Worm (Caenorhabditis elegans): Measurements from ENCODE around the gene apy-1.
A peak's percentile ranks its signal among the peaks of the same experiment; 100 is the strongest.

The apy-1 gene

ce11 chrX:7546509-7546908 lies 23.0 kb downstream of the apy-1 start, which contains the start of gene col-174:
col-174 (plus strand) TSS chrX:7546809.
- TF ChIP-seq nhr-237 (tag; optimal IDR thresholded peaks at IDR 0.05) (no peak), lin-15B (tag; optimal IDR thresholded peaks at IDR 0.05) (no peak), nfya-1 (tag; optimal IDR thresholded peaks at IDR 0.05; ENCODE audit: insufficient read depth) (no peak), elt-2 (tag; optimal IDR thresholded peaks at IDR 0.05) (no peak), aly-2 (tag; optimal IDR thresholded peaks at IDR 0.05) (no peak), nhr-12 (tag; optimal IDR thresholded peaks at IDR 0.05) (no peak), zag-1 (tag; optimal IDR thresholded peaks at IDR 0.05) (no peak), unc-39 (tag; optimal IDR thresholded peaks at IDR 0.05) (no peak), ceh-82 (tag; optimal IDR thresholded peaks at IDR 0.05) (no peak), jun-1 (tag; optimal IDR thresholded peaks at IDR 0.05) (no peak), lin-39 (tag; optimal IDR thresholded peaks at IDR 0.05) (no peak), pha-4 (tag; optimal IDR thresholded peaks at IDR 0.05) (no peak), elt-3 (tag; optimal IDR thresholded peaks at IDR 0.05) (no peak), fkh-2 (tag; optimal IDR thresholded peaks at IDR 0.05) (no peak)

ce11 chrX:7541078-7541477 lies 28.4 kb downstream of the apy-1 start:
- TF ChIP-seq lin-15B (tag; optimal IDR thresholded peaks at IDR 0.05) (no peak), pha-4 (tag; optimal IDR thresholded peaks at IDR 0.05) (no peak), mdl-1 (tag; optimal IDR thresholded peaks at IDR 0.05) (no peak), hmg-11 (tag; optimal IDR thresholded peaks at IDR 0.05) (no peak), ceh-82 (tag; optimal IDR thresholded peaks at IDR 0.05) (no peak)

DNA sequence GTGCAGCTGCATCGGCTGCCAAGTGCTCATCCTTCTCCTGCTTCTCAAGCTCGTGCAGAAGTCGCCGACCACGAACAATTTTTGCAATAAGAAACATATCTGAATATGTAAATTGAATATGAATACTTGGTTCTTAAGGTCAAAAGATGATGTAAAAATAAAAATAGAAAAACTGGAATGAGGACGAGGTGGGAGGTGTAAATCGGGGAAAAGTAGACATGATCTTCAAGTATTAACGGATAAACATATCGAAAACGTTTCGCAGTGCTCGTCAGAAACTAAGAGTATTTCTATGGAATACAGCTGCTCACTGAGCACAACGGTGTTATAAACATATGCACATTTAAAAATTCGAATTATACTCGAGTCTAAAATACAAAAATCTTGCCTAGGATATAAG lies 29.5 kb downstream of the apy-1 start, which contains the start of gene glb-16:
glb-16 (minus strand) TSS at position 101 of the 400 bp plus-strand sequence.
- TF ChIP-seq mdl-1 (tag; optimal IDR thresholded peaks at IDR 0.05) (no peak), elt-3 (tag; optimal IDR thresholded peaks at IDR 0.05) (no peak)

- TF ChIP-seq elt-3 (tag; optimal IDR thresholded peaks at IDR 0.05) (no peak), fos-1 (tag; optimal IDR thresholded peaks at IDR 0.05) (no peak), nhr-23 (tag; optimal IDR thresholded peaks at IDR 0.05) (peak; percentile 98), unc-62 (GFP tag; optimal IDR thresholded peaks at IDR 0.05) (no peak), fkh-10 (GFP tag; optimal IDR thresholded peaks at IDR 0.05) (no peak), nhr-43 (tag; optimal IDR thresholded peaks at IDR 0.05; ENCODE audit: poor library complexity, severe bottlenecking) (peak; percentile 26), mdl-1 (tag; optimal IDR thresholded peaks at IDR 0.05) (no peak), zag-1 (tag; optimal IDR thresholded peaks at IDR 0.05) (no peak), egl-5 (tag; optimal IDR thresholded peaks at IDR 0.05) (no peak), egl-27 (tag; optimal IDR thresholded peaks at IDR 0.05) (no peak), elt-1 (tag; optimal IDR thresholded peaks at IDR 0.05) (no peak)
Observed at ce11 chrX:7537742-7538268, 31.7 kb downstream of the apy-1 start, which contains the start of gene dpy-7. dpy-7 (minus strand) TSS chrX:7537792.

DNA sequence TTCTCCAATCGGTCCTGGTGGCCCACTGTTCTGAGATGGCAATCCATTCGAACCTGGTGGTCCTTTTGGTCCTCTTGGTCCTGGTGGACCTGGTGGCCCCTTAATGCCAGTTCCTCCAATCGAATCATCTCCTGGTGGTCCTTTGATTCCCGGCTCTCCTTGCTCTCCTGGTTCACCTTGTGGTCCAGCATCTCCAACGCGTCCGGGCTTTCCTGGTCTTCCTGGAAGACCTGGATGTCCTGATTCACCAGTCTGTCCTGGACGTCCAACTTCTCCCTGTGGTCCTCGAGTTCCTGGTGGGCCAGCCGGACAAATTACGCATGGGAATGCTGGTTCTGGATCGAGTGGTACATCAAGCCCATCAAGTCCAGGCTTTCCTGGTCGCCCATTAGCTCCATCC lies 32.7 kb downstream of the apy-1 start:
- TF ChIP-seq ama-1 (optimal IDR thresholded peaks at IDR 0.05) (no peak), aly-2 (tag; optimal IDR thresholded peaks at IDR 0.05) (no peak), fkh-10 (GFP tag; optimal IDR thresholded peaks at IDR 0.05) (no peak), pha-4 (tag; optimal IDR thresholded peaks at IDR 0.05) (no peak)

DNA sequence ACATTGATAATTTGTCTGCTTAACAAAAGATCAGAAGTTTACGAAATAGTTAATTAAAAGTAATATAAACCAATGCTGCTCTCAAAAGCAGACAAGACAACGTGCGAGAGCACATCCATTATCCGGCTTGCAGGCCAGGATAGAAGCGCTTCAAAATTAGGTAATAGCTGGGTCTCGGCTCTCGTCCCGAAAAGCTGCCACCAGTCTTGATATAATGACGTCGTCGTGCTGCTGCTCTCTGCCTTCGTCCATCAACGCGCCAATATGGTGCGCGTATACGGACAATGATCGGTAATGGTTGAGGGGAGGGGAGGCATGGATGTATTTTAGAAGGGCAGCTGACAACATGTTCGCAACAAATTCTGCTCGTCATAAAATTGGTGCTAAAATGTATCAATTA lies 35.1 kb downstream of the apy-1 start:
- TF ChIP-seq nhr-77 (tag; optimal IDR thresholded peaks at IDR 0.05) (no peak), ceh-82 (tag; optimal IDR thresholded peaks at IDR 0.05) (no peak), egl-5 (tag; optimal IDR thresholded peaks at IDR 0.05) (no peak), nhr-25 (tag; optimal IDR thresholded peaks at IDR 0.05) (no peak), mml-1 (tag; optimal IDR thresholded peaks at IDR 0.05) (no peak), nfya-1 (tag; optimal IDR thresholded peaks at IDR 0.05; ENCODE audit: insufficient read depth) (no peak), nhr-28 (tag; optimal IDR thresholded peaks at IDR 0.05) (no peak), lin-15B (tag; optimal IDR thresholded peaks at IDR 0.05) (no peak), nhr-43 (tag; optimal IDR thresholded peaks at IDR 0.05; ENCODE audit: poor library complexity, severe bottlenecking) (no peak), lsy-12 (tag; optimal IDR thresholded peaks at IDR 0.05) (no peak), ztf-11 (tag; optimal IDR thresholded peaks at IDR 0.05) (no peak), nhr-11 (tag; optimal IDR thresholded peaks at IDR 0.05) (no peak), fkh-2 (tag; optimal IDR thresholded peaks at IDR 0.05) (no peak), egl-27 (tag; optimal IDR thresholded peaks at IDR 0.05) (no peak), hmg-11 (tag; optimal IDR thresholded peaks at IDR 0.05) (no peak), eor-1 (tag; optimal IDR thresholded peaks at IDR 0.05) (no peak), R02D3.7 (tag; optimal IDR thresholded peaks at IDR 0.05) (no peak), nhr-12 (tag; optimal IDR thresholded peaks at IDR 0.05) (no peak), elt-2 (tag; optimal IDR thresholded peaks at IDR 0.05) (no peak), ceh-16 (tag; optimal IDR thresholded peaks at IDR 0.05) (no peak)

All from whole organism, L3 larva.